Worm (Caenorhabditis elegans) whole organism, L3 larva: ENCODE measurements around the gene W08A12.3.

Experiments
- R02D3.7 ChIP-seq: fragments of 150-350 bp; optimal IDR thresholded peaks from 2 replicates; lab custom pipeline; 2014; ENCODE audit warnings: missing biosample characterization, missing genetic modification characterization
- ZK546.5 ChIP-seq: sonication (generic microtip); optimal IDR thresholded peaks from 2 replicates; lab custom pipeline; 2017; ENCODE audit warnings: missing biosample characterization, missing genetic modification characterization
- ama-1 ChIP-seq: fragments of 150-350 bp; optimal IDR thresholded peaks from 2 replicates; lab custom pipeline; 2018
- daf-12 ChIP-seq: fragments of 150-350 bp; optimal IDR thresholded peaks from 2 replicates; lab custom pipeline; 2014; ENCODE audit warnings: missing biosample characterization, missing genetic modification reagents, missing genetic modification characterization
- fkh-10 ChIP-seq: sonication (generic microtip); optimal IDR thresholded peaks from 2 replicates; lab custom pipeline; 2017; ENCODE audit warnings: missing biosample characterization, missing genetic modification reagents, missing genetic modification characterization
- fos-1 ChIP-seq: fragments of 150-350 bp; optimal IDR thresholded peaks from 2 replicates; lab custom pipeline; 2014; ENCODE audit warnings: missing biosample characterization, missing genetic modification characterization
- lin-15B ChIP-seq: fragments of 150-350 bp; optimal IDR thresholded peaks from 2 replicates; lab custom pipeline; 2014; ENCODE audit warnings: missing biosample characterization, missing genetic modification characterization
- nhr-11 ChIP-seq: fragments of 150-350 bp; optimal IDR thresholded peaks from 2 replicates; lab custom pipeline; 2014; ENCODE audit warnings: missing biosample characterization, missing genetic modification characterization
- nhr-237 ChIP-seq: fragments of 150-350 bp; optimal IDR thresholded peaks from 2 replicates; lab custom pipeline; 2014; ENCODE audit warnings: missing biosample characterization, missing genetic modification characterization
- nhr-77 ChIP-seq: fragments of 150-350 bp; optimal IDR thresholded peaks from 2 replicates; lab custom pipeline; 2014; ENCODE audit warnings: missing biosample characterization, missing genetic modification characterization
- pha-4 ChIP-seq: fragments of 150-350 bp; optimal IDR thresholded peaks from 2 replicates; lab custom pipeline; 2014; ENCODE audit warnings: missing biosample characterization, missing genetic modification reagents, missing genetic modification characterization
- ztf-11 ChIP-seq: fragments of 150-350 bp; optimal IDR thresholded peaks from 2 replicates; lab custom pipeline; 2014; ENCODE audit warnings: missing biosample characterization, missing genetic modification characterization

DNA sequence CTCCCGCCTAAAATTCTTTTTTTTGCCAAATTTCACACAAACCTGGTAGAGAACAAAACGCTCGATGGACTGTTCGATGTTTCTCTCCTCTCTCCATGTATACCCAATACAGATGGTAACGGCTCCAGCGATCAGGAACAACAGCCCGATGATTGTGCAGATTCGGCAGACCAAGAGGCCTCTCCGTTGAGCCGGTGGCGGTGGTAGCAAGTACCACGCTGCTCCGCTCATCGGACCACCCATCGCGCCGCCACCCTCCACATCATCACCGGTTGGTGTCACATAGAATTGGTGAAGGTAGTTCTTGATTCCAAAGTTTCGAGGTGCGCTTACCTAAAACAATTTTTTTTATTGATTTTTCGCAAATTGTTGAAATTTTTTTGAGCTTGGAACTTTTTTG lies 32.1 kb downstream of the W08A12.3 start:
- TF ChIP-seq fkh-10 (GFP tag; lab: Kevin White, UChicago): no peak
- no peak for TF ChIP-seq nhr-11 (tag; lab: Kevin White, UChicago)
- TF ChIP-seq daf-12: no peak
- TF ChIP-seq R02D3.7 (tag; lab: Kevin White, UChicago): no peak
- TF ChIP-seq ZK546.5 (tag; lab: Kevin White, UChicago): no peak
- TF ChIP-seq ztf-11: no peak
- TF ChIP-seq nhr-237 (tag; lab: Kevin White, UChicago): no peak
- no peak for TF ChIP-seq nhr-77 (tag; lab: Kevin White, UChicago)
- no peak for TF ChIP-seq fos-1 (tag; lab: Kevin White, UChicago)
- TF ChIP-seq lin-15B (tag; lab: Kevin White, UChicago): no peak
- TF ChIP-seq ama-1 (lab: Kevin White, UChicago): no peak
- no peak for TF ChIP-seq pha-4 (tag; lab: Kevin White, UChicago)
